Worm (Caenorhabditis elegans): ENCODE measurements around the gene swip-10.

The swip-10 gene

ce11 chrX:2084019-2084418, 34.0 kb downstream of the swip-10 start, which contains the start of gene F49H12.3 (continued):
- TF ChIP-seq attf-3 (GFP tag; conservative IDR thresholded peaks at IDR 0.05) (no peak), fkh-3 (tag; optimal IDR thresholded peaks at IDR 0.05) (no peak), unc-62 (GFP tag; optimal IDR thresholded peaks at IDR 0.05) (no peak)

- TF ChIP-seq lin-26 (GFP tag; IDR thresholded peaks at IDR 0.05) (no peak), lin-35 (GFP tag; optimal IDR thresholded peaks at IDR 0.05) (no peak), B0336.3 (GFP tag; IDR thresholded peaks at IDR 0.05) (no peak), nhr-27 (tag; optimal IDR thresholded peaks at IDR 0.05) (no peak), nfya-2 (GFP tag; IDR thresholded peaks at IDR 0.05) (no peak), ceh-27 (GFP tag; optimal IDR thresholded peaks at IDR 0.05) (no peak), F49E8.2 (tag; optimal IDR thresholded peaks at IDR 0.05; ENCODE audit: insufficient read depth) (no peak), Y53F4B.3 (GFP tag; IDR thresholded peaks at IDR 0.05) (no peak), snpc-1.3 (tag; optimal IDR thresholded peaks at IDR 0.05; ENCODE audit: insufficient read depth) (no peak), dpl-1 (GFP tag; optimal IDR thresholded peaks at IDR 0.05) (no peak), rcor-1 (GFP tag; IDR thresholded peaks at IDR 0.05) (no peak), C06A6.2 (GFP tag; conservative IDR thresholded peaks at IDR 0.05) (no peak), F10E7.11 (tag; optimal IDR thresholded peaks at IDR 0.05) (no peak), sdz-38 (tag; optimal IDR thresholded peaks at IDR 0.05) (no peak), die-1 (tag; optimal IDR thresholded peaks at IDR 0.05) (no peak), nhr-120 (GFP tag; IDR thresholded peaks at IDR 0.05) (no peak)
Measured at ce11 chrX:2079536-2079935, 38.5 kb downstream of the swip-10 start, which contains the start of gene F49H12.4. TSS of gene F49H12.4 (plus strand) at chrX:2079836.

- TF ChIP-seq bed-2 (GFP tag; IDR thresholded peaks at IDR 0.05) (no peak), snpc-1.1 (tag; optimal IDR thresholded peaks at IDR 0.05; ENCODE audit: insufficient read depth) (no peak), hmg-1.2 (GFP tag; IDR thresholded peaks at IDR 0.05) (no peak), nhr-120 (GFP tag; IDR thresholded peaks at IDR 0.05) (no peak), F57A8.1 (GFP tag; optimal IDR thresholded peaks at IDR 0.05) (no peak), attf-5 (GFP tag; optimal IDR thresholded peaks at IDR 0.05) (no peak)
Measured at ce11 chrX:2078822-2079221, 39.2 kb downstream of the swip-10 start.

- TF ChIP-seq ceh-27 (GFP tag; optimal IDR thresholded peaks at IDR 0.05) (no peak), K11D2.4 (GFP tag; IDR thresholded peaks at IDR 0.05) (no peak), ZK185.1 (tag; optimal IDR thresholded peaks at IDR 0.05; ENCODE audit: poor library complexity, severe bottlenecking) (no peak), T26A5.8 (tag; optimal IDR thresholded peaks at IDR 0.05) (no peak), attf-3 (GFP tag; conservative IDR thresholded peaks at IDR 0.05) (no peak), cebp-1 (GFP tag; IDR thresholded peaks at IDR 0.05) (no peak), cebp-1 (tag; optimal IDR thresholded peaks at IDR 0.05) (no peak), sdz-38 (tag; optimal IDR thresholded peaks at IDR 0.05) (no peak), lin-35 (GFP tag; optimal IDR thresholded peaks at IDR 0.05) (no peak), lsl-1 (GFP tag; optimal IDR thresholded peaks at IDR 0.05) (no peak), mes-4 (tag; optimal IDR thresholded peaks at IDR 0.05) (no peak), cebp-2 (GFP tag; IDR thresholded peaks at IDR 0.05) (no peak), ztf-22 (GFP tag; optimal IDR thresholded peaks at IDR 0.05) (no peak), mxl-1 (tag; optimal IDR thresholded peaks at IDR 0.05) (no peak), tlf-1 (GFP tag; optimal IDR thresholded peaks at IDR 0.05) (no peak), let-526 (GFP tag; IDR thresholded peaks at IDR 0.05) (no peak), nhr-179 (tag; optimal IDR thresholded peaks at IDR 0.05) (no peak), Y53F4B.3 (GFP tag; IDR thresholded peaks at IDR 0.05) (no peak), C17E4.6 (GFP tag; IDR thresholded peaks at IDR 0.05) (no peak)
Measured at ce11 chrX:2075169-2075568, 42.9 kb downstream of the swip-10 start.
